Worm (Caenorhabditis elegans) whole organism, L4 larva: ENCODE measurements around the gene Y46G5A.36.

Experiments used
- F26F4.8 ChIP-seq: fragments of 200-800 bp; sonication (Bioruptor generic); conservative IDR thresholded peaks from 2 replicates; pipeline ENCODE4 v1.3.6; 2022; ENCODE audit warnings: missing genetic modification characterization, missing compliant biosample characterization
- F44E2.7 ChIP-seq: fragments of 200-800 bp; sonication (Bioruptor generic); IDR thresholded peaks from 2 replicates; pipeline ENCODE4 v2.1.2; 2022; ENCODE audit warnings: missing genetic modification characterization, missing compliant biosample characterization
- T20F7.1 ChIP-seq: fragments of 200-800 bp; sonication (Bioruptor generic); optimal IDR thresholded peaks from 2 replicates; lab custom pipeline; 2018; ENCODE audit warnings: mild to moderate bottlenecking, missing genetic modification characterization, missing compliant biosample characterization
- Y105C5A.15 ChIP-seq: fragments of 200-800 bp; sonication (Bioruptor generic); IDR thresholded peaks from 2 replicates; pipeline ENCODE4 v1.3.6; 2022; ENCODE audit warnings: missing genetic modification characterization, missing compliant biosample characterization
- ZK546.5 ChIP-seq, 2 experiments: sonication (generic microtip); optimal IDR thresholded peaks; 2 replicates each; lab custom pipeline; 2017; ENCODE audit warnings: missing biosample characterization in 2 of 2, missing genetic modification characterization in 2 of 2
- aly-2 ChIP-seq: sonication (generic microtip); optimal IDR thresholded peaks from 2 replicates; lab custom pipeline; 2018; ENCODE audit warnings: missing biosample characterization, missing genetic modification characterization
- arid-1 ChIP-seq: fragments of 200-800 bp; sonication (Bioruptor generic); conservative IDR thresholded peaks from 2 replicates; pipeline ENCODE4 v1.3.6; 2022; ENCODE audit warnings: missing genetic modification reagents, missing genetic modification characterization, missing compliant biosample characterization
- attf-4 ChIP-seq: sonication (generic microtip); optimal IDR thresholded peaks from 3 replicates; lab custom pipeline; 2017; ENCODE audit warnings: missing biosample characterization, missing genetic modification characterization
- ceh-28 ChIP-seq: fragments of 150-350 bp; optimal IDR thresholded peaks from 2 replicates; lab custom pipeline; 2014; ENCODE audit warnings: missing biosample characterization, missing genetic modification reagents, missing genetic modification characterization
- ces-1 ChIP-seq: fragments of 150-350 bp; sonication (generic microtip); optimal IDR thresholded peaks from 4 replicates; lab custom pipeline; 2014; ENCODE audit warnings: missing biosample characterization, missing genetic modification reagents, missing genetic modification characterization
- daf-12 ChIP-seq: fragments of 150-350 bp; optimal IDR thresholded peaks from 2 replicates; lab custom pipeline; 2014; ENCODE audit warnings: missing biosample characterization, missing genetic modification reagents, missing genetic modification characterization
- daf-16 ChIP-seq, 3 experiments: sonication (generic microtip); optimal IDR thresholded peaks; 2 replicates each; lab custom pipeline; 2016 to 2017; ENCODE audit warnings: missing genetic modification characterization in 3 of 3, missing genetic modification reagents in 3 of 3, mild to moderate bottlenecking in 2 of 3, missing compliant biosample characterization in 2 of 3, missing biosample characterization in 1 of 3, moderate library complexity in 1 of 3
- dmd-6 ChIP-seq: fragments of 200-800 bp; sonication (Bioruptor generic); IDR thresholded peaks from 2 replicates; pipeline ENCODE4 v1.3.6; 2022; ENCODE audit warnings: missing genetic modification reagents, missing genetic modification characterization, missing compliant biosample characterization
- dmd-8 ChIP-seq: fragments of 200-800 bp; sonication (Bioruptor generic); IDR thresholded peaks from 2 replicates; pipeline ENCODE4 v1.3.6; 2022; ENCODE audit warnings: missing genetic modification characterization, missing compliant biosample characterization
- dmd-9 ChIP-seq: fragments of 200-800 bp; sonication (Bioruptor generic); IDR thresholded peaks from 2 replicates; pipeline ENCODE4 v1.3.6; 2022; ENCODE audit warnings: missing genetic modification reagents, missing genetic modification characterization, missing compliant biosample characterization
- dpl-1 ChIP-seq: fragments of 150-350 bp; optimal IDR thresholded peaks from 2 replicates; lab custom pipeline; 2014; ENCODE audit warnings: missing biosample characterization, missing genetic modification reagents, missing genetic modification characterization
- dve-1 ChIP-seq: sonication (generic microtip); optimal IDR thresholded peaks from 2 replicates; lab custom pipeline; 2017; ENCODE audit warnings: antibody characterized with exemption, mild to moderate bottlenecking, missing genetic modification characterization, missing compliant biosample characterization; ENCODE audit not compliant: insufficient read depth
- egl-43 ChIP-seq: fragments of 200-800 bp; sonication (Bioruptor generic); IDR thresholded peaks from 2 replicates; pipeline ENCODE4 v1.3.6; 2022; ENCODE audit warnings: missing genetic modification reagents, missing genetic modification characterization, missing compliant biosample characterization
- fos-1 ChIP-seq: fragments of 150-350 bp; optimal IDR thresholded peaks from 2 replicates; lab custom pipeline; 2014; ENCODE audit warnings: missing biosample characterization, missing genetic modification characterization
- hlh-11 ChIP-seq: fragments of 200-800 bp; sonication (Bioruptor generic); optimal IDR thresholded peaks from 2 replicates; lab custom pipeline; 2018; ENCODE audit warnings: mild to moderate bottlenecking, missing genetic modification characterization, missing compliant biosample characterization
- hlh-30 ChIP-seq: sonication (generic microtip); optimal IDR thresholded peaks from 2 replicates; lab custom pipeline; 2017; ENCODE audit warnings: antibody characterized with exemption, mild to moderate bottlenecking, missing genetic modification characterization, missing compliant biosample characterization; ENCODE audit not compliant: insufficient read depth
- lin-1 ChIP-seq: fragments of 200-800 bp; sonication (Bioruptor generic); IDR thresholded peaks from 2 replicates; pipeline ENCODE4 v1.3.6; 2022; ENCODE audit warnings: missing genetic modification reagents, missing genetic modification characterization, missing compliant biosample characterization
- lin-38 ChIP-seq: fragments of 200-800 bp; sonication (Bioruptor generic); IDR thresholded peaks from 2 replicates; pipeline ENCODE4 v1.3.6; 2022; ENCODE audit warnings: missing genetic modification reagents, missing genetic modification characterization, missing compliant biosample characterization
- lsy-2 ChIP-seq, 2 experiments: fragments of 150-350 bp in 1 of 2; sonication (generic microtip) in 1 of 2; optimal IDR thresholded peaks; 2 replicates each; lab custom pipeline; 2014 to 2017; ENCODE audit warnings: missing biosample characterization in 2 of 2, missing genetic modification characterization in 2 of 2
- mdl-1 ChIP-seq, 2 experiments: fragments of 150-350 bp in 1 of 2; sonication (generic microtip) in 1 of 2; optimal IDR thresholded peaks; 2 replicates each; lab custom pipeline; 2014 to 2017; ENCODE audit warnings: missing biosample characterization in 2 of 2, missing genetic modification characterization in 2 of 2
- mdt-29 ChIP-seq: fragments of 200-800 bp; sonication (Bioruptor generic); IDR thresholded peaks from 2 replicates; pipeline ENCODE4 v1.3.6; 2022; ENCODE audit warnings: missing genetic modification reagents, missing genetic modification characterization, missing compliant biosample characterization
- mep-1 ChIP-seq: fragments of 150-350 bp; sonication (generic microtip); optimal IDR thresholded peaks from 3 replicates; lab custom pipeline; 2014; ENCODE audit warnings: missing biosample characterization, missing genetic modification characterization
- mxl-3 ChIP-seq: fragments of 200-800 bp; sonication (Bioruptor generic); optimal IDR thresholded peaks from 2 replicates; lab custom pipeline; 2018; ENCODE audit warnings: mild to moderate bottlenecking, missing genetic modification characterization, missing compliant biosample characterization
- nhr-10 ChIP-seq: fragments of 150-350 bp; optimal IDR thresholded peaks from 2 replicates; lab custom pipeline; 2014; ENCODE audit warnings: missing biosample characterization, missing genetic modification characterization
- nhr-11 ChIP-seq: fragments of 150-350 bp; optimal IDR thresholded peaks from 2 replicates; lab custom pipeline; 2014; ENCODE audit warnings: missing biosample characterization, missing genetic modification characterization
- nhr-28 ChIP-seq: fragments of 150-350 bp; optimal IDR thresholded peaks from 2 replicates; lab custom pipeline; 2014; ENCODE audit warnings: missing biosample characterization, missing genetic modification characterization
- nhr-76 ChIP-seq: fragments of 150-350 bp; optimal IDR thresholded peaks from 2 replicates; lab custom pipeline; 2014; ENCODE audit warnings: missing biosample characterization, missing genetic modification characterization
- nhr-77 ChIP-seq: fragments of 150-350 bp; optimal IDR thresholded peaks from 2 replicates; lab custom pipeline; 2014; ENCODE audit warnings: missing biosample characterization, missing genetic modification characterization
- php-3 ChIP-seq: fragments of 200-800 bp; sonication (Bioruptor generic); IDR thresholded peaks from 2 replicates; pipeline ENCODE4 v1.3.6; 2022; ENCODE audit warnings: missing genetic modification reagents, missing genetic modification characterization, missing compliant biosample characterization
- pqm-1 ChIP-seq: sonication (generic microtip); optimal IDR thresholded peaks from 2 replicates; lab custom pipeline; 2017; ENCODE audit warnings: missing biosample characterization, missing genetic modification characterization
- sdz-12 ChIP-seq: fragments of 200-800 bp; sonication (Bioruptor generic); optimal IDR thresholded peaks from 2 replicates; lab custom pipeline; 2018; ENCODE audit warnings: mild to moderate bottlenecking, missing genetic modification characterization, missing compliant biosample characterization
- set-16 ChIP-seq: fragments of 200-800 bp; sonication (Bioruptor generic); IDR thresholded peaks from 2 replicates; pipeline ENCODE4 v1.3.6; 2022; ENCODE audit warnings: missing genetic modification reagents, missing genetic modification characterization, missing compliant biosample characterization
- skn-1 ChIP-seq: fragments of 150-350 bp; optimal IDR thresholded peaks from 2 replicates; lab custom pipeline; 2014; ENCODE audit warnings: missing biosample characterization, missing genetic modification characterization
- snpc-1.2 ChIP-seq: fragments of 200-800 bp; sonication (Bioruptor generic); IDR thresholded peaks from 2 replicates; pipeline ENCODE4 v1.3.6; 2022; ENCODE audit warnings: missing genetic modification reagents, missing genetic modification characterization, missing compliant biosample characterization
- snpc-4 ChIP-seq: fragments of 150-350 bp; optimal IDR thresholded peaks from 2 replicates; lab custom pipeline; 2014; ENCODE audit warnings: missing biosample characterization, missing genetic modification characterization
- tra-1 ChIP-seq: fragments of 200-800 bp; sonication (Bioruptor generic); IDR thresholded peaks from 2 replicates; pipeline ENCODE4 v1.3.6; 2022; ENCODE audit warnings: missing genetic modification reagents, missing genetic modification characterization, missing compliant biosample characterization
- unc-39 ChIP-seq: sonication (generic microtip); optimal IDR thresholded peaks from 2 replicates; lab custom pipeline; 2017; ENCODE audit warnings: missing biosample characterization, missing genetic modification characterization
- unc-62 ChIP-seq, 3 experiments: fragments of 150-350 bp in 1 of 3; sonication (generic microtip); optimal IDR thresholded peaks in 2 of 3; peaks in 1 of 3; 1 replicate in 1 of 3; 2 replicates in 2 of 3; lab custom pipeline; 2014 to 2017; ENCODE audit warnings: missing biosample characterization in 3 of 3, missing genetic modification characterization in 3 of 3, missing genetic modification reagents in 3 of 3, missing genotype in 1 of 3
- zag-1 ChIP-seq: fragments of 150-350 bp; optimal IDR thresholded peaks from 2 replicates; lab custom pipeline; 2014; ENCODE audit warnings: missing biosample characterization, missing genetic modification characterization
- zfp-3 ChIP-seq: fragments of 200-800 bp; sonication (Bioruptor generic); conservative IDR thresholded peaks from 2 replicates; pipeline ENCODE4 v1.3.6; 2022; ENCODE audit warnings: missing genetic modification reagents, missing genetic modification characterization, missing compliant biosample characterization

The Y46G5A.36 gene

DNA sequence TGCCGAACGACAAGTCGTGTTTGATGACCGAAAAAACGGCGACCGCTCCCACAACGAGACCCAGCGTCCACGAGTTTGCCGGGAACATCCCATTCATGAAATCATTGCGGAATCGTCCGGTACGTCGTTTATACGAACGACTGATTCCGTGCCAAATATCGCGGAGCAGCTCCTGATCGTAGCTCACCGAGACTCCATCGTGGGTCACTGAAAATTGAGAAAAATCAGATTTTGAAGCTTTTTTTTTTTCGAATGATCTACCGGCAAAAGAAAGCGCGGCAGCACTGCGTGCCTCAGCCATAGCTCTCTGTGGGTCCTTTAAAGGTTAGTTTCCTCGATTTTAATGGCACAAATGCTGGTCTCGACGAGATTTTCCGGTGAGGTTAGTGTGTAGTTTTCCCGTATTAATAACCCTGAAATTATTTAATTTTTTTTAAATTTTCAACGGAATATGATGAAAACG is 27.4 kb upstream of the Y46G5A.36 start, which contains the start of gene cpt-1 (continued):
- TF ChIP-seq unc-39 (tag; lab: Kevin White, UChicago) (no peak), ces-1 (no peak), dmd-6 (GFP tag; lab: Robert Waterston, UW) (no peak), dmd-9 (GFP tag; lab: Robert Waterston, UW) (no peak)

- TF ChIP-seq nhr-77 (tag; lab: Kevin White, UChicago) (peak; percentile 32), dmd-8 (no peak), sdz-12 (GFP tag; lab: Kevin White, UChicago) (peak; percentile 48), lsy-2 (tag; optimal IDR thresholded peaks at IDR 0.05; lab: Kevin White, UChicago) (peak in 1 of 2 experiments; percentile 35), daf-16 (GFP tag; optimal IDR thresholded peaks at IDR 0.05; lab: Kevin White, UChicago) (no peak), daf-16 (tag; optimal IDR thresholded peaks at IDR 0.05; lab: Kevin White, UChicago) (peak; percentile 97), mdl-1 (tag; optimal IDR thresholded peaks at IDR 0.05; lab: Kevin White, UChicago) (peak in 1 of 2 experiments; percentile 65), snpc-1.2 (GFP tag; lab: Robert Waterston, UW) (peak; percentile 10; the same call in 1 of the 2 replicates), attf-4 (no peak), dmd-6 (GFP tag; lab: Robert Waterston, UW) (peak; percentile 80), arid-1 (GFP tag; lab: Robert Waterston, UW) (0 out of 2 replicates have a peak, but pooled peaks have one; percentile 10), snpc-4 (tag; lab: Kevin White, UChicago) (no peak), hlh-30 (peak; percentile 9), mep-1 (tag; lab: Kevin White, UChicago) (peak; percentile 11), lin-38 (GFP tag; lab: Robert Waterston, UW) (0 out of 2 replicates have a peak, but pooled peaks have one; percentile 5), set-16 (GFP tag; lab: Robert Waterston, UW) (peak; percentile 50), nhr-10 (tag; lab: Kevin White, UChicago) (no peak), ceh-28 (tag; lab: Kevin White, UChicago) (no peak), skn-1 (no peak), zfp-3 (GFP tag; lab: Robert Waterston, UW) (0 out of 2 replicates have a peak, but pooled peaks have one; percentile 17), T20F7.1 (GFP tag; lab: Kevin White, UChicago) (peak; percentile 27), dve-1 (tag; lab: Kevin White, UChicago) (peak; percentile 63), nhr-28 (tag; lab: Kevin White, UChicago) (peak; percentile 36), egl-43 (0 out of 2 replicates have a peak, but pooled peaks have one; percentile 46), hlh-11 (tag; lab: Kevin White, UChicago) (peak; percentile 61), tra-1 (GFP tag; lab: Robert Waterston, UW) (0 out of 2 replicates have a peak, but pooled peaks have one; percentile 11), php-3 (GFP tag; lab: Robert Waterston, UW) (peak; percentile 58; the same call in 1 of the 2 replicates), fos-1 (tag; lab: Kevin White, UChicago) (no peak), mxl-3 (GFP tag; lab: Kevin White, UChicago) (peak; percentile 53), lin-1 (GFP tag; lab: Robert Waterston, UW) (0 out of 2 replicates have a peak, but pooled peaks have one; percentile 15), unc-62 (GFP tag; optimal IDR thresholded peaks at IDR 0.05 in 1 of 2; lab: Kevin White, UChicago) (peak in 1 of 2 experiments; percentile 53), unc-62 (tag; optimal IDR thresholded peaks at IDR 0.05; lab: Kevin White, UChicago) (no peak), pqm-1 (tag; lab: Kevin White, UChicago) (peak; percentile 37)
- TF ChIP-seq, all 104 proteins: peak for 24
These were observed 26.2 kb upstream of the Y46G5A.36 start for ce11 chrII:12797211-12797794.

DNA sequence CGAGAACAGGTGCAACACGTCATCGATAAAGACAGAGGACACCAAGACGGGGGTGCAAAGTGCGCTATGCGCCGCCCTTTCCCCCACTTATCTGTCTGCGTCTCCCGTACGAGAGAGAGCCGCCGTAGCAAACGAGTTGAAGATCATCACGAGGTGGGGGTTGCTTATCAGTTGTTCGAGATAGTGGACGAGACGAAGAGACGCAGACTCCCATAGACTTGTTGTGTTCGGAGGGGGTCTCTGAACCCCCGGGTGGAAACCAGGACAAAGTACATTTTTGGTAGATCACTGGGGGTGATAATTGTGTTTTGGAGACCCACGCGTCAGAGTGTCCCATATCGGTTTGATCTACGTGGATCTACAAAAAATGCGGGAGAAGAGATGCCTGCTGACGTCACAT is 24.7 kb upstream of the Y46G5A.36 start:
- TF ChIP-seq daf-12 (tag; lab: Kevin White, UChicago): no peak
- TF ChIP-seq Y105C5A.15 (GFP tag; lab: Robert Waterston, UW): no peak
- TF ChIP-seq mdt-29 (GFP tag; lab: Robert Waterston, UW): peak; percentile 94
- peak in 1 of 2 experiments; percentile 97 for TF ChIP-seq unc-62 (GFP tag; optimal IDR thresholded peaks at IDR 0.05 in 1 of 2; lab: Kevin White, UChicago)
- no peak for TF ChIP-seq unc-62 (tag; optimal IDR thresholded peaks at IDR 0.05; lab: Kevin White, UChicago)
- no peak for TF ChIP-seq ZK546.5 (tag; optimal IDR thresholded peaks at IDR 0.05; lab: Kevin White, UChicago)
- peak; percentile 79 for TF ChIP-seq nhr-77 (tag; lab: Kevin White, UChicago)
- TF ChIP-seq mdl-1 (tag; optimal IDR thresholded peaks at IDR 0.05; lab: Kevin White, UChicago): peak; percentile 54 to 92
- TF ChIP-seq dpl-1 (GFP tag; lab: Kevin White, UChicago): peak; percentile 62
- TF ChIP-seq F26F4.8: no peak
- peak; percentile 99 for TF ChIP-seq hlh-11 (tag; lab: Kevin White, UChicago)
- no peak for TF ChIP-seq aly-2 (tag; lab: Kevin White, UChicago)
- no peak for TF ChIP-seq zag-1 (tag; lab: Kevin White, UChicago)
- no peak for TF ChIP-seq F44E2.7 (GFP tag; lab: Robert Waterston, UW)
- TF ChIP-seq snpc-4 (tag; lab: Kevin White, UChicago): no peak
- no peak for TF ChIP-seq ceh-28 (tag; lab: Kevin White, UChicago)
- TF ChIP-seq nhr-11 (tag; lab: Kevin White, UChicago): peak; percentile 89
- TF ChIP-seq nhr-76 (tag; lab: Kevin White, UChicago): no peak
